Worm (Caenorhabditis elegans) whole organism, L3 larva: ENCODE results near the gene F09G2.1.
A peak's percentile ranks its signal among the peaks of the same experiment; 100 is the strongest.

ENCODE experiments used
- R02D3.7 ChIP-seq: fragments of 150-350 bp; optimal IDR thresholded peaks from 2 replicates; lab custom pipeline; 2014; ENCODE audit warnings: missing biosample characterization, missing genetic modification characterization
- ZK546.5 ChIP-seq: sonication (generic microtip); optimal IDR thresholded peaks from 2 replicates; lab custom pipeline; 2017; ENCODE audit warnings: missing biosample characterization, missing genetic modification characterization
- ama-1 ChIP-seq: fragments of 150-350 bp; optimal IDR thresholded peaks from 2 replicates; lab custom pipeline; 2018
- ceh-16 ChIP-seq: sonication (generic microtip); optimal IDR thresholded peaks from 2 replicates; lab custom pipeline; 2017; ENCODE audit warnings: missing biosample characterization, missing genetic modification characterization
- ceh-28 ChIP-seq: fragments of 150-350 bp; optimal IDR thresholded peaks from 2 replicates; lab custom pipeline; 2014; ENCODE audit warnings: missing biosample characterization, missing genetic modification reagents, missing genetic modification characterization
- ceh-82 ChIP-seq: fragments of 150-350 bp; optimal IDR thresholded peaks from 2 replicates; lab custom pipeline; 2014; ENCODE audit warnings: missing biosample characterization, missing genetic modification characterization
- ceh-9 ChIP-seq: sonication (generic microtip); optimal IDR thresholded peaks from 2 replicates; lab custom pipeline; 2018; ENCODE audit warnings: missing biosample characterization, missing genetic modification characterization
- egl-27 ChIP-seq: sonication (generic microtip); optimal IDR thresholded peaks from 4 replicates; lab custom pipeline; 2017; ENCODE audit warnings: missing biosample characterization, missing genetic modification reagents, missing genetic modification characterization
- egl-5 ChIP-seq: fragments of 150-350 bp; optimal IDR thresholded peaks from 2 replicates; lab custom pipeline; 2017; ENCODE audit warnings: missing biosample characterization, missing genetic modification reagents, missing genetic modification characterization, inconsistent platforms
- elt-1 ChIP-seq: fragments of 150-350 bp; optimal IDR thresholded peaks from 2 replicates; lab custom pipeline; 2014; ENCODE audit warnings: missing biosample characterization, missing genetic modification characterization
- elt-2 ChIP-seq: sonication (generic microtip); optimal IDR thresholded peaks from 2 replicates; lab custom pipeline; 2016; ENCODE audit warnings: missing genetic modification reagents, mild to moderate bottlenecking, missing genetic modification characterization, missing compliant biosample characterization
- elt-3 ChIP-seq, 3 experiments: fragments of 150-350 bp in 1 of 3; sonication (generic microtip) in 2 of 3; optimal IDR thresholded peaks; 2 replicates in 2 of 3; 4 replicates in 1 of 3; lab custom pipeline; 2014 to 2017; ENCODE audit warnings: missing biosample characterization in 3 of 3, missing genetic modification characterization in 3 of 3
- eor-1 ChIP-seq, 2 experiments: fragments of 150-350 bp; optimal IDR thresholded peaks; 2 replicates each; lab custom pipeline; 2014 to 2018; ENCODE audit warnings: missing biosample characterization in 2 of 2, missing genetic modification characterization in 2 of 2
- fkh-10 ChIP-seq: sonication (generic microtip); optimal IDR thresholded peaks from 2 replicates; lab custom pipeline; 2017; ENCODE audit warnings: missing biosample characterization, missing genetic modification reagents, missing genetic modification characterization
- fos-1 ChIP-seq: fragments of 150-350 bp; optimal IDR thresholded peaks from 2 replicates; lab custom pipeline; 2014; ENCODE audit warnings: missing biosample characterization, missing genetic modification characterization
- jun-1 ChIP-seq: fragments of 150-350 bp; optimal IDR thresholded peaks from 2 replicates; lab custom pipeline; 2014; ENCODE audit warnings: missing biosample characterization, missing genetic modification reagents, missing genetic modification characterization
- lin-15B ChIP-seq: fragments of 150-350 bp; optimal IDR thresholded peaks from 2 replicates; lab custom pipeline; 2014; ENCODE audit warnings: missing biosample characterization, missing genetic modification characterization
- lin-39 ChIP-seq: fragments of 150-350 bp; optimal IDR thresholded peaks from 2 replicates; lab custom pipeline; 2018; ENCODE audit warnings: missing biosample characterization, missing genetic modification reagents, missing genetic modification characterization
- lsy-12 ChIP-seq: sonication (generic microtip); optimal IDR thresholded peaks from 2 replicates; lab custom pipeline; 2016; ENCODE audit warnings: mild to moderate bottlenecking, missing genetic modification characterization, missing compliant biosample characterization
- mdl-1 ChIP-seq: fragments of 150-350 bp; optimal IDR thresholded peaks from 2 replicates; lab custom pipeline; 2014; ENCODE audit warnings: missing biosample characterization, missing genetic modification characterization
- nfya-1 ChIP-seq: sonication (generic microtip); optimal IDR thresholded peaks from 2 replicates; lab custom pipeline; 2017; ENCODE audit warnings: missing genetic modification characterization, mild to moderate bottlenecking, missing compliant biosample characterization, antibody characterized with exemption, moderate library complexity; ENCODE audit not compliant: insufficient read depth
- nhr-12 ChIP-seq: fragments of 150-350 bp; optimal IDR thresholded peaks from 2 replicates; lab custom pipeline; 2014; ENCODE audit warnings: missing biosample characterization, missing genetic modification characterization
- nhr-23 ChIP-seq: fragments of 150-350 bp; optimal IDR thresholded peaks from 2 replicates; lab custom pipeline; 2014; ENCODE audit warnings: missing biosample characterization, missing genetic modification reagents, missing genetic modification characterization
- nhr-237 ChIP-seq: fragments of 150-350 bp; optimal IDR thresholded peaks from 2 replicates; lab custom pipeline; 2014; ENCODE audit warnings: missing biosample characterization, missing genetic modification characterization
- nhr-25 ChIP-seq: sonication (generic microtip); optimal IDR thresholded peaks from 2 replicates; lab custom pipeline; 2017; ENCODE audit warnings: missing biosample characterization, missing genetic modification characterization
- nhr-28 ChIP-seq: fragments of 150-350 bp; optimal IDR thresholded peaks from 2 replicates; lab custom pipeline; 2014; ENCODE audit warnings: missing biosample characterization, missing genetic modification characterization
- nhr-43 ChIP-seq: sonication (generic microtip); optimal IDR thresholded peaks from 2 replicates; lab custom pipeline; 2016; ENCODE audit warnings: mild to moderate bottlenecking, missing genetic modification characterization, missing compliant biosample characterization; ENCODE audit not compliant: poor library complexity, severe bottlenecking
- nhr-67 ChIP-seq: fragments of 150-350 bp; optimal IDR thresholded peaks from 2 replicates; lab custom pipeline; 2014; ENCODE audit warnings: missing biosample characterization, missing genetic modification characterization
- nhr-76 ChIP-seq: fragments of 150-350 bp; sonication (generic microtip); optimal IDR thresholded peaks from 5 replicates; lab custom pipeline; 2014; ENCODE audit warnings: missing biosample characterization, missing genetic modification characterization
- nhr-77 ChIP-seq: fragments of 150-350 bp; optimal IDR thresholded peaks from 2 replicates; lab custom pipeline; 2014; ENCODE audit warnings: missing biosample characterization, missing genetic modification characterization
- pha-4 ChIP-seq: fragments of 150-350 bp; optimal IDR thresholded peaks from 2 replicates; lab custom pipeline; 2014; ENCODE audit warnings: missing biosample characterization, missing genetic modification reagents, missing genetic modification characterization
- pqm-1 ChIP-seq: fragments of 150-350 bp; optimal IDR thresholded peaks from 2 replicates; lab custom pipeline; 2017; ENCODE audit warnings: missing biosample characterization, missing genetic modification characterization, inconsistent platforms
- sea-2 ChIP-seq: fragments of 150-350 bp; sonication (generic microtip); optimal IDR thresholded peaks from 4 replicates; lab custom pipeline; 2014; ENCODE audit warnings: missing biosample characterization, missing genetic modification reagents, missing genetic modification characterization
- skn-1 ChIP-seq: fragments of 150-350 bp; optimal IDR thresholded peaks from 2 replicates; lab custom pipeline; 2014; ENCODE audit warnings: missing biosample characterization, missing genetic modification characterization
- snpc-4 ChIP-seq: fragments of 150-350 bp; optimal IDR thresholded peaks from 2 replicates; lab custom pipeline; 2014; ENCODE audit warnings: missing biosample characterization, missing genetic modification characterization
- tbx-2 ChIP-seq: sonication (generic microtip); optimal IDR thresholded peaks from 2 replicates; lab custom pipeline; 2016; ENCODE audit warnings: mild to moderate bottlenecking, missing genetic modification characterization, missing compliant biosample characterization
- unc-39 ChIP-seq: sonication (generic microtip); optimal IDR thresholded peaks from 4 replicates; lab custom pipeline; 2017; ENCODE audit warnings: missing biosample characterization, missing genetic modification characterization
- unc-62 ChIP-seq: fragments of 150-350 bp; sonication (generic microtip); optimal IDR thresholded peaks from 4 replicates; lab custom pipeline; 2014; ENCODE audit warnings: missing biosample characterization, missing genetic modification reagents, missing genetic modification characterization
- ztf-4 ChIP-seq: fragments of 150-350 bp; optimal IDR thresholded peaks from 2 replicates; lab custom pipeline; 2014; ENCODE audit warnings: missing biosample characterization, missing genetic modification characterization

Gene F09G2.1

DNA sequence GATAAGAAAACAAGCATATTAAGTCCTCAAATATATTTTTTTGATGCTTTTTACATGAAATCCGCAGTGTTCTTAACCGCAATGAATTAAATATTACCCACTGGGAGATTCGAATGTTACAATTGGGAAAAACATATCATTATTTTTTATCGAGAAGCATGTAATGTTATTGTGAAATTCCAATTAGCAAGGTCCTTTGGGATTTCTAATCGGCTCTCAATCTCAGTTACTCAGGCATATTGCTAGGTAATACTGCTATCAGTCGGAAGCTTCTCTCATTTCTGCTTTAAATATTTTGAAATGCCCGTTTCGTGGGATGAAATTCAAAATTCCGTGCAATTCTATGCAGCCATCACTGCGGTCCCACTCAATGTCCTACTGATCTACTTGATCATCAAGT is 40.6 kb upstream of the F09G2.1 start, which contains the start of gene str-204:
Gene str-204, plus strand, starts transcription at position 301 of the 400 bp plus-strand sequence.
- no peak for TF ChIP-seq unc-39 (tag; lab: Kevin White, UChicago)
- no peak for TF ChIP-seq nfya-1
- TF ChIP-seq ceh-9 (tag; lab: Kevin White, UChicago): no peak
- no peak for TF ChIP-seq tbx-2 (tag; lab: Kevin White, UChicago)
- TF ChIP-seq egl-5: no peak
- TF ChIP-seq mdl-1 (tag; lab: Kevin White, UChicago): no peak
- TF ChIP-seq R02D3.7 (tag; lab: Kevin White, UChicago): no peak
- no peak for TF ChIP-seq ama-1 (lab: Kevin White, UChicago)

- TF ChIP-seq elt-2 (peak; percentile 15), ceh-28 (tag; lab: Kevin White, UChicago) (no peak), snpc-4 (no peak), elt-3 (tag; optimal IDR thresholded peaks at IDR 0.05; lab: Kevin White, UChicago) (no peak), ceh-82 (tag; lab: Kevin White, UChicago) (no peak), ZK546.5 (tag; lab: Kevin White, UChicago) (no peak), sea-2 (GFP tag; lab: Kevin White, UChicago) (no peak)
These were observed 36.4 kb upstream of the F09G2.1 start, which contains the start of gene ugt-41 for ce11 chrV:7163477-7164114. ugt-41 (minus strand) TSS chrV:7163595.

DNA sequence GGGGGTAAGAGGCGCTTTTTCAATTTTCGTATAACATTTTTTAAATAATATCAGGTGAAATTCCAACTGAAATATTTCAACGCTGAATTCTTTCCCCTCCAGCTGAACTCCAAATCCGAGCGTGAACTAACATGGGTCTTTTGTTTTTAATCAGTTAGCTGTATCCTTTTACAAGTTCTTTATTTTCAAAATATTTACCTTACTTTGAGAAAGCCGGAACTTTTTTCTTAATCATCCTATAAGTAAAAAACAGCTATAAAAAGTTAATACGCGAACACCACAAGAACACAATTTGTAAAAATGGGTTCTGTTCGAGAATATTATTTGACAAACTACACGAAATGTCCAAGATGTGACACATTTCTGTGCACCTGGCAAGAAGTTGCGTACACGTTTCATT is 35.8 kb upstream of the F09G2.1 start, which contains the start of gene srh-83:
Gene srh-83, plus strand, starts transcription at position 301 of the 400 bp plus-strand sequence.
- TF ChIP-seq egl-27 (tag; lab: Kevin White, UChicago) (no peak), lsy-12 (no peak), skn-1 (tag; lab: Kevin White, UChicago) (no peak), ceh-28 (tag; lab: Kevin White, UChicago) (no peak), nhr-12 (no peak)

DNA sequence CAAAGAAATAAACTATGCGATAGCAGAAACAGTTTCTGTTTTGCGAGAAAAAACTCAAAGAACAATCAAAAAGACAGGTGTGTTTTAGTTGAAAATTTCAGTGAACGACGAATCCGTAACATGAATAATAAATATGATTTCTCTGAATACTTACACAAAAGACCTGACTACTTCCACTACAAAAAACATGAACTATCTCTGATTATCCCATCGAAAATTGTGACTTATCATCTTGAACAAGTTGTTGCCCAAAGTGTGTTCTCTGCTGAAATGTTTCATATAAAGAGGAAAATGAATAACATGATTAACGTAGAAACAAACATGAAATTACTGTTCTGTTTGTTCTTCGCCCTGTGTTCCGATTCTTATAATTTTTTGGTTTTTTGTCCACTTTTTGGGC is 33.3 kb upstream of the F09G2.1 start, which contains the start of gene ugt-36:
Gene ugt-36, plus strand, starts transcription at position 301 of the 400 bp plus-strand sequence.
- TF ChIP-seq elt-1 (no peak), nhr-77 (tag; lab: Kevin White, UChicago) (no peak), eor-1 (tag; optimal IDR thresholded peaks at IDR 0.05; lab: Kevin White, UChicago) (no peak), pqm-1 (no peak), nhr-43 (tag; lab: Kevin White, UChicago) (no peak), pha-4 (tag; lab: Kevin White, UChicago) (no peak), unc-39 (tag; lab: Kevin White, UChicago) (no peak), nhr-237 (no peak), mdl-1 (tag; lab: Kevin White, UChicago) (no peak), lin-15B (no peak), nhr-28 (tag; lab: Kevin White, UChicago) (no peak), nhr-23 (tag; lab: Kevin White, UChicago) (no peak), unc-62 (no peak), ceh-82 (tag; lab: Kevin White, UChicago) (no peak), ama-1 (lab: Kevin White, UChicago) (no peak), R02D3.7 (tag; lab: Kevin White, UChicago) (no peak)

DNA sequence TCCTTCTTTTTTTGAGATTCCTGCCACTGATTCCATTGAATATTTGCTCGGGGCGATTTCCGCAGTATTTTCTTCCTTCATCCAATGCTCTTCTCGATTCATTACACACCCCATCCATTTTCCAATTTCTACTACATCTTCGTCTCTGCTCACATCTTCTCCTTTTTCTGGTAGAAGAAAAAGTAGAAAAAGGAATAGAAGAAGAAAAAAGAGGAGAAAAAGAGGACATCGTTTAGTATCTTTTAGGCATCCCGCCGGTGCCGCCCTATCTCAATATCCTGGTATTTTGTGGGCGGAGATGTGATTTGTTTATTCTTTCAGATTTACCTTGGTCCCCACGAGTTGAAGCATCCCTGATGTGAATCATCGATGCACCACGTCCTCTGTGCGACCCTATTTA is 24.8 kb upstream of the F09G2.1 start, which contains the start of gene lgc-39:
Gene lgc-39, plus strand, starts transcription at position 301 of the 400 bp plus-strand sequence.
- no peak for TF ChIP-seq lin-39 (tag; lab: Kevin White, UChicago)
- TF ChIP-seq nhr-25: no peak
- no peak for TF ChIP-seq nfya-1
- TF ChIP-seq eor-1 (tag; optimal IDR thresholded peaks at IDR 0.05; lab: Kevin White, UChicago): no peak
- no peak for TF ChIP-seq nhr-76 (tag; lab: Kevin White, UChicago)
- TF ChIP-seq skn-1 (tag; lab: Kevin White, UChicago): no peak
- no peak for TF ChIP-seq egl-27 (tag; lab: Kevin White, UChicago)
- no peak for TF ChIP-seq pha-4 (tag; lab: Kevin White, UChicago)
- TF ChIP-seq egl-5: no peak
- TF ChIP-seq nhr-23 (tag; lab: Kevin White, UChicago): no peak
- no peak for TF ChIP-seq ceh-16
- no peak for TF ChIP-seq fos-1
- no peak for TF ChIP-seq ceh-28 (tag; lab: Kevin White, UChicago)
- no peak for TF ChIP-seq ama-1 (lab: Kevin White, UChicago)
- TF ChIP-seq nhr-67 (tag; lab: Kevin White, UChicago): no peak
- no peak for TF ChIP-seq lin-15B
- TF ChIP-seq fkh-10 (GFP tag; lab: Kevin White, UChicago): no peak
- TF ChIP-seq jun-1 (tag; lab: Kevin White, UChicago): no peak
- no peak for TF ChIP-seq nhr-12
- no peak for TF ChIP-seq ztf-4
